Fruit fly (Drosophila melanogaster) whole organism, embryonic: ENCODE results near the gene CG14646.

ENCODE experiments used
- Atf6 ChIP-seq: fragments of 200-800 bp; sonication (Bioruptor generic); IDR thresholded peaks from 2 replicates; pipeline ENCODE4 v1.3.6; 2022; ENCODE audit warnings: missing biosample characterization, missing genetic modification characterization
- Bgb ChIP-seq: fragments of 200-800 bp; sonication (Bioruptor generic); IDR thresholded peaks from 2 replicates; pipeline ENCODE4 v1.3.6; 2022; ENCODE audit warnings: missing biosample characterization, missing genetic modification characterization; ENCODE audit not compliant: partially characterized antibody
- Blimp-1 ChIP-seq: fragments of 200-800 bp; sonication (Bioruptor generic); optimal IDR thresholded peaks from 3 replicates; lab custom pipeline; 2018; ENCODE audit warnings: missing biosample characterization, missing genetic modification characterization, mild to moderate bottlenecking, moderate library complexity, missing genetic modification reagents
- Bteb2 ChIP-seq: fragments of 200-800 bp; sonication (Bioruptor generic); optimal IDR thresholded peaks from 2 replicates; lab custom pipeline; 2016; ENCODE audit warnings: missing biosample characterization, missing genetic modification characterization
- C15 ChIP-seq: fragments of 200-800 bp; sonication (Bioruptor generic); IDR thresholded peaks from 3 replicates; pipeline ENCODE4 v1.3.6; 2022; ENCODE audit warnings: missing biosample characterization, missing genetic modification characterization
- CG10431 ChIP-seq: fragments of 200-800 bp; sonication (Bioruptor generic); optimal IDR thresholded peaks from 3 replicates; lab custom pipeline; 2018; ENCODE audit warnings: missing biosample characterization, mild to moderate bottlenecking, missing genetic modification characterization
- CG11456 ChIP-seq: fragments of 200-800 bp; sonication (Bioruptor generic); IDR thresholded peaks from 3 replicates; pipeline ENCODE4 v1.3.6; 2022; ENCODE audit warnings: missing biosample characterization, missing genetic modification characterization
- CG13296 ChIP-seq: fragments of 200-800 bp; sonication (Bioruptor generic); optimal IDR thresholded peaks from 3 replicates; lab custom pipeline; 2018; ENCODE audit warnings: missing biosample characterization, mild to moderate bottlenecking, missing genetic modification characterization
- CG14014 ChIP-seq: fragments of 200-800 bp; sonication (Bioruptor generic); IDR thresholded peaks from 2 replicates; pipeline ENCODE4 v1.3.6; 2022; ENCODE audit warnings: missing biosample characterization, missing genetic modification characterization
- CG14050 ChIP-seq: fragments of 200-800 bp; sonication (Bioruptor generic); IDR thresholded peaks from 3 replicates; pipeline ENCODE4 v1.3.6; 2022; ENCODE audit warnings: missing biosample characterization, missing genetic modification characterization
- CG15073 ChIP-seq: fragments of 200-800 bp; sonication (Bioruptor generic); optimal IDR thresholded peaks from 2 replicates; lab custom pipeline; 2016; ENCODE audit warnings: missing biosample characterization, missing genetic modification characterization
- CG15601 ChIP-seq: fragments of 200-800 bp; sonication (Bioruptor generic); optimal IDR thresholded peaks from 3 replicates; lab custom pipeline; 2019; ENCODE audit warnings: missing biosample characterization, mild to moderate bottlenecking, missing genetic modification characterization, moderate library complexity
- CG2199 ChIP-seq: fragments of 200-800 bp; sonication (Bioruptor generic); IDR thresholded peaks from 3 replicates; pipeline ENCODE4 v1.3.6; 2022; ENCODE audit warnings: missing biosample characterization, missing genetic modification characterization
- CG32767 ChIP-seq: fragments of 200-800 bp; sonication (Bioruptor generic); IDR thresholded peaks from 2 replicates; pipeline ENCODE4 v1.3.6; 2022; ENCODE audit warnings: missing biosample characterization, missing genetic modification characterization
- CG34224 ChIP-seq: fragments of 200-800 bp; sonication (Bioruptor generic); IDR thresholded peaks from 3 replicates; pipeline ENCODE4 v1.3.6; 2022; ENCODE audit warnings: missing biosample characterization, missing genetic modification characterization; ENCODE audit not compliant: partially characterized antibody
- CG42726 ChIP-seq: fragments of 200-800 bp; sonication (Bioruptor generic); IDR thresholded peaks from 2 replicates; pipeline ENCODE4 v1.3.6; 2022; ENCODE audit warnings: missing biosample characterization, missing genetic modification characterization; ENCODE audit not compliant: partially characterized antibody
- CG9727 ChIP-seq: fragments of 200-800 bp; sonication (Bioruptor generic); optimal IDR thresholded peaks from 3 replicates; lab custom pipeline; 2017; ENCODE audit warnings: missing biosample characterization, mild to moderate bottlenecking, missing genetic modification characterization
- CG9876 ChIP-seq: fragments of 200-800 bp; sonication (Bioruptor generic); optimal IDR thresholded peaks from 2 replicates; lab custom pipeline; 2016; ENCODE audit warnings: missing biosample characterization, missing genetic modification characterization
- CrebB ChIP-seq: fragments of 200-800 bp; sonication (Bioruptor generic); optimal IDR thresholded peaks from 3 replicates; lab custom pipeline; 2018; ENCODE audit warnings: missing biosample characterization, mild to moderate bottlenecking, missing genetic modification characterization
- Deaf1 ChIP-seq: fragments of 200-800 bp; optimal IDR thresholded peaks from 3 replicates; lab custom pipeline; 2019; ENCODE audit warnings: missing biosample characterization, mild to moderate bottlenecking, missing genetic modification characterization, moderate library complexity
- Dll ChIP-seq: fragments of 200-800 bp; sonication (Bioruptor generic); IDR thresholded peaks from 4 replicates; pipeline ENCODE4 v1.3.6; 2022; ENCODE audit warnings: missing biosample characterization, missing genetic modification characterization; ENCODE audit not compliant: partially characterized antibody
- Dp ChIP-seq: fragments of 200-800 bp; sonication (Bioruptor generic); optimal IDR thresholded peaks from 2 replicates; lab custom pipeline; 2018; ENCODE audit warnings: missing biosample characterization, mild to moderate bottlenecking, missing genetic modification characterization, moderate library complexity
- Fer1 ChIP-seq: fragments of 200-800 bp; sonication (Bioruptor generic); optimal IDR thresholded peaks from 2 replicates; lab custom pipeline; 2017; ENCODE audit warnings: missing biosample characterization, mild to moderate bottlenecking, missing genetic modification characterization
- Lhr ChIP-seq: fragments of 200-800 bp; sonication (Bioruptor generic); optimal IDR thresholded peaks from 3 replicates; lab custom pipeline; 2017; ENCODE audit warnings: mild to moderate bottlenecking, missing biosample characterization, missing genetic modification reagents, missing genetic modification characterization
- Lim3 ChIP-seq: fragments of 200-800 bp; sonication (Bioruptor generic); IDR thresholded peaks from 2 replicates; pipeline ENCODE4 v1.3.6; 2022; ENCODE audit warnings: missing biosample characterization, missing genetic modification characterization
- NfI ChIP-seq: fragments of 200-800 bp; sonication (Bioruptor generic); optimal IDR thresholded peaks from 3 replicates; lab custom pipeline; 2018; ENCODE audit warnings: missing biosample characterization, mild to moderate bottlenecking, missing genetic modification characterization, moderate library complexity
- Sin3A ChIP-seq: fragments of >200 bp; optimal IDR thresholded peaks from 2 replicates; lab custom pipeline; 2018
- Spps ChIP-seq: fragments of 200-800 bp; sonication (Bioruptor generic); optimal IDR thresholded peaks from 2 replicates; lab custom pipeline; 2018; ENCODE audit warnings: missing biosample characterization, mild to moderate bottlenecking, missing genetic modification characterization
- Taf1 ChIP-seq: fragments of 200-800 bp; sonication (Bioruptor generic); IDR thresholded peaks from 2 replicates; pipeline ENCODE4 v1.3.6; 2022; ENCODE audit warnings: missing biosample characterization, missing genetic modification characterization
- Usf ChIP-seq: fragments of 200-800 bp; sonication (Bioruptor generic); optimal IDR thresholded peaks from 2 replicates; lab custom pipeline; 2017; ENCODE audit warnings: missing genotype, missing biosample characterization, missing genetic modification characterization
- ato ChIP-seq: fragments of 200-800 bp; sonication (Bioruptor generic); IDR thresholded peaks from 2 replicates; pipeline ENCODE4 v1.3.6; 2022; ENCODE audit warnings: missing biosample characterization, missing genetic modification characterization; ENCODE audit not compliant: partially characterized antibody
- bcd ChIP-seq: fragments of 200-800 bp; sonication (Bioruptor generic); optimal IDR thresholded peaks from 2 replicates; lab custom pipeline; 2017; ENCODE audit warnings: missing biosample characterization, mild to moderate bottlenecking, missing genetic modification characterization
- cwo ChIP-seq: fragments of 200-800 bp; sonication (Bioruptor generic); optimal IDR thresholded peaks from 3 replicates; lab custom pipeline; 2017; ENCODE audit warnings: missing biosample characterization, missing genetic modification characterization, mild to moderate bottlenecking, moderate library complexity, missing genetic modification reagents
- gem ChIP-seq: fragments of 200-800 bp; sonication (Bioruptor generic); optimal IDR thresholded peaks from 2 replicates; lab custom pipeline; 2019; ENCODE audit warnings: missing biosample characterization, mild to moderate bottlenecking, missing genetic modification characterization, moderate library complexity
- gfzf ChIP-seq: fragments of 200-800 bp; sonication (Bioruptor generic); optimal IDR thresholded peaks from 2 replicates; lab custom pipeline; 2016; ENCODE audit warnings: missing biosample characterization, mild to moderate bottlenecking, missing genetic modification characterization, moderate library complexity
- gsb-n ChIP-seq: fragments of 200-800 bp; sonication (Bioruptor generic); optimal IDR thresholded peaks from 3 replicates; lab custom pipeline; 2018; ENCODE audit warnings: missing biosample characterization, mild to moderate bottlenecking, missing genetic modification characterization
- klu ChIP-seq: fragments of 200-800 bp; sonication (Bioruptor generic); IDR thresholded peaks from 2 replicates; pipeline ENCODE4 v1.3.6; 2022; ENCODE audit warnings: missing biosample characterization, missing genetic modification characterization
- knrl ChIP-seq: fragments of 200-800 bp; sonication (Bioruptor generic); IDR thresholded peaks from 3 replicates; pipeline ENCODE4 v1.3.6; 2022; ENCODE audit warnings: missing biosample characterization, missing genetic modification characterization; ENCODE audit not compliant: partially characterized antibody
- pita ChIP-seq: fragments of 200-800 bp; sonication (Bioruptor generic); optimal IDR thresholded peaks from 2 replicates; lab custom pipeline; 2017; ENCODE audit warnings: missing biosample characterization, mild to moderate bottlenecking, missing genetic modification characterization
- prd ChIP-seq, 3 experiments: fragments of >200 bp in 2 of 3; fragments of 200-800 bp in 1 of 3; sonication (Bioruptor generic) in 1 of 3; optimal IDR thresholded peaks in 2 of 3; IDR thresholded peaks in 1 of 3; 2 replicates in 2 of 3; 3 replicates in 1 of 3; pipeline versions ENCODE4 v1.3.6 to Lab custom; 2017 to 2022; ENCODE audit warnings: missing biosample characterization in 1 of 3, missing genetic modification characterization in 1 of 3
- pum ChIP-seq: fragments of 200-800 bp; sonication (Bioruptor generic); optimal IDR thresholded peaks from 2 replicates; lab custom pipeline; 2016; ENCODE audit warnings: missing biosample characterization, missing genetic modification characterization
- pzg ChIP-seq: fragments of 200-800 bp; sonication (Bioruptor generic); optimal IDR thresholded peaks from 3 replicates; lab custom pipeline; 2018; ENCODE audit warnings: missing biosample characterization, mild to moderate bottlenecking, missing genetic modification characterization, moderate library complexity
- row ChIP-seq: fragments of 200-800 bp; sonication (Bioruptor generic); IDR thresholded peaks from 3 replicates; pipeline ENCODE4 v1.3.6; 2022; ENCODE audit warnings: missing biosample characterization, missing genetic modification characterization
- sisA ChIP-seq: fragments of 200-800 bp; sonication (Bioruptor generic); IDR thresholded peaks from 2 replicates; pipeline ENCODE4 v1.3.6; 2022; ENCODE audit warnings: missing biosample characterization, missing genetic modification characterization
- sna ChIP-seq: fragments of 200-800 bp; sonication (Bioruptor generic); IDR thresholded peaks from 2 replicates; pipeline ENCODE4 v1.3.6; 2022; ENCODE audit warnings: missing biosample characterization, missing genetic modification characterization; ENCODE audit not compliant: partially characterized antibody
- so ChIP-seq: fragments of 200-800 bp; sonication (Bioruptor generic); IDR thresholded peaks from 3 replicates; pipeline ENCODE4 v1.3.6; 2022; ENCODE audit warnings: missing biosample characterization, missing genetic modification characterization

CG14646 gene

DNA sequence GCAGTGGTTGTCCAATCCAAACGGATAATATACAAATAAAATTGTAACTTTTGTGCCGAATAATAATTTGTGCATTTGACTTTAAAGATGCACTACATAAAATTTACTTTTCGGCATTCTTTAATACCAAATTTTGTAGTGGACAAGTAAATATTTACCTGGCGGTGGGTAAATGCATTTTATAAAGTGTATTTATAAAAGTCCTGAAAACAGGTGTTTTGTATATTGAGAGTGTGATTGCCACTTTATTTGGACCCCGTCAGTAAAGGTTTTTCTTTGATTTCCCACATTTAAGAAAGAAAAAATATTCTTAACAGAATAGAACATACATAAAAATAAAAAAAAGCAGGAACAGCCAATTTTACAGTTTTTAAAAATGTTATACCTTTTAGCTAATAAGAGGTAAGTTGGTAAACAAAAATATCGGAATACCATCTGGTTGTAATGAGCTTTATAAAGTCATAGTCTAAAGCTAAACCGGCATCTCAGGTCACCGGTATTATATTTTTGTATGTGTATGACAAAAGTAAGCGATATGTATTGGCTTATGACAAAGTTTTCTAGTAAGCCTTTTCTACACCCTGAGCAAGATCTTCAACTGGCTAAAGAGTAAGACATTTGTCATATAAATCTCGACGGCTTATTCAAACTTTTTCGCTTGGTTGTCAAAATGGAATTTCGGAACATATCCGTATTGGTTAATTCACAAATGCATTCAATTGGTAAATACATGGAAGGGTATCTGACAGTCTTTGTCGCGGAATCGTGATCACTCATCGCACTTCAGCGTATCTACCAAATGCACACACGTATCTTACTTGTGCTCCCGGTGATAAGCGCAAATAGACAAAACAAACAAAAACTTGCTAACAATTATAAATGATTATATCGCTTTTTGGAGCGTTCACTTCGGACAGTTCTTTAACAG lies 4.8 kb downstream of the CG14646 start (continued):
- peak; percentile 75 for TF ChIP-seq CG15601 (tag; lab: Kevin White, UChicago)
- TF ChIP-seq pita (GFP tag; lab: Kevin White, UChicago), result no peak
- peak; percentile 75 for TF ChIP-seq CG13296 (GFP tag; lab: Kevin White, UChicago)
- TF ChIP-seq CrebB (tag; lab: Kevin White, UChicago), result peak; percentile 83
- TF ChIP-seq CG15073 (GFP tag; lab: Kevin White, UChicago), result no peak
- TF ChIP-seq Spps, result peak; percentile 41
- TF ChIP-seq CG14050 (GFP tag; lab: Robert Waterston, UW), result peak; percentile 86
- TF ChIP-seq Lim3 (GFP tag; lab: Robert Waterston, UW), result peak; percentile 77; the same call in 1 of the 2 replicates
- TF ChIP-seq Usf, result peak; percentile 76
- no peak for TF ChIP-seq sna (GFP tag; lab: Robert Waterston, UW)
- peak; percentile 81 for TF ChIP-seq CG9876
- peak; percentile 90 for TF ChIP-seq NfI (GFP tag; lab: Kevin White, UChicago)
- peak; percentile 91; the same call in 2 of the 3 replicates for TF ChIP-seq CG2199 (GFP tag; lab: Robert Waterston, UW)
- TF ChIP-seq Atf6, result peak; percentile 95
- TF ChIP-seq CG42726 (GFP tag; lab: Robert Waterston, UW), result no peak
- TF ChIP-seq CG32767, result peak; percentile 83
- no peak for TF ChIP-seq Dll (GFP tag; lab: Robert Waterston, UW)
- peak; percentile 13 for TF ChIP-seq pzg (GFP tag; lab: Kevin White, UChicago)
- peak; percentile 75 for TF ChIP-seq Deaf1
- peak; percentile 80 for TF ChIP-seq Bteb2
- TF ChIP-seq Dp (GFP tag; lab: Kevin White, UChicago), result no peak
- TF ChIP-seq CG11456 (GFP tag; lab: Robert Waterston, UW), result peak; percentile 91
- TF ChIP-seq Sin3A, result no peak
- TF ChIP-seq ato (GFP tag; lab: Robert Waterston, UW), result no peak
- peak; percentile 70; the same call in 1 of the 2 replicates for TF ChIP-seq Taf1 (GFP tag; lab: Robert Waterston, UW)
- TF ChIP-seq so, result peak; percentile 80; the same call in 2 of the 3 replicates
- TF ChIP-seq Fer1 (GFP tag; lab: Kevin White, UChicago), result peak; percentile 90
- peak; percentile 51 for TF ChIP-seq Lhr (GFP tag; lab: Kevin White, UChicago)
- no peak for TF ChIP-seq klu (GFP tag; lab: Robert Waterston, UW)
- TF ChIP-seq, all 482 proteins: peak for 389

DNA sequence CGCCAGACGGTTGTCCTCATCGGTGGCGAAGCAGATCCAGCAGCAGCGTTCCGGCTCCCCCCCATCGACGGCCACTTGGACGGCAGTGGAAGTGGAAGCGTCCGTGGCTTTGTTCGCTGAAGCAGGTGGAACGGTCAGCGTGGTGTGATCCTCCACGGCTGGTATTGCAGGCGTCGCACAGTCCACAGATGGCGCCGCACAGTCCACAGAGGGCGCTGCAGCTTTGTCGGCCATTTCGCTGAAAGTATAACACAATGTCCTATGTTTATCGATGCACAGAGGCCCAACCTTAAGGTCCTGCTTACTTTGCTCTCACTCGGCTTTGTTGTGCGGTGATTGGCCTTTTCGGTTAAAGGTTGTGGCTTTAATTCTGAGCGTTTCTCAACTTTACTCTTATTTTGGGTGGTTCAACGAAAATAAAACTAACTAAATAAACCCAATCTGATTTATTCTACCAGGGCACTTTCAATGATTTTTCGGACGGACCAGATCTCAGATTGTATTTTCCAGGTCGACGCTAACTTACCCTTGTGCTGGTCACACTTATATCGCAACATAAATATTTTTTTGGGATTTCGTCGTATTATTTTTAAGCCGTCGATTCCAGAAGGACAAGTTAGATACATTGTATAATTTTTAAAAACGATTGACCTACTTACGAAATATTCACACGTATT lies 7.4 kb downstream of the CG14646 start, which contains the start of gene CG9855:
CG9855 (minus strand) TSS at position 473 of the 677 bp plus-strand sequence.
- TF ChIP-seq Bgb (peak; percentile 13; the same call in 1 of the 2 replicates), prd (optimal IDR thresholded peaks at IDR 0.05; lab: Kevin White, UChicago) (no peak), prd (GFP tag; IDR thresholded peaks at IDR 0.05; lab: Robert Waterston, UW) (no peak), gfzf (GFP tag; lab: Kevin White, UChicago) (peak; percentile 94), pum (GFP tag; lab: Kevin White, UChicago) (no peak), CG42726 (GFP tag; lab: Robert Waterston, UW) (peak; percentile 24; the same call in 1 of the 2 replicates), CG34224 (0 out of 3 replicates have a peak, but pooled peaks have one; percentile 33), CG14014 (no peak), sisA (GFP tag; lab: Robert Waterston, UW) (no peak), gem (no peak), knrl (GFP tag; lab: Robert Waterston, UW) (0 out of 3 replicates have a peak, but pooled peaks have one; percentile 11), C15 (GFP tag; lab: Robert Waterston, UW) (no peak), Blimp-1 (GFP tag; lab: Kevin White, UChicago) (peak; percentile 34), CG9727 (GFP tag; lab: Kevin White, UChicago) (no peak), bcd (GFP tag; lab: Kevin White, UChicago) (no peak), gsb-n (tag; lab: Kevin White, UChicago) (no peak), row (peak; percentile 49), cwo (GFP tag; lab: Kevin White, UChicago) (no peak), CG10431 (GFP tag; lab: Kevin White, UChicago) (peak; percentile 11), CG15601 (tag; lab: Kevin White, UChicago) (peak; percentile 37)
